Worm (Caenorhabditis elegans): ENCODE measurements around the gene C43F9.11.

C43F9.11 gene

ce11 chrIV:10608275-10608674, 11.7 kb downstream of the C43F9.11 start, which contains the start of gene R09H10.6:
Gene R09H10.6, plus strand, starts transcription at chrIV:10608575.
- TF ChIP-seq hmbx-1 (tag; optimal IDR thresholded peaks at IDR 0.05) (no peak), B0310.2 (tag; optimal IDR thresholded peaks at IDR 0.05) (no peak), tbx-37 (GFP tag; conservative IDR thresholded peaks at IDR 0.05) (no peak), ama-1 (optimal IDR thresholded peaks at IDR 0.05) (no peak), pes-1 (GFP tag; IDR thresholded peaks at IDR 0.05) (no peak), ets-7 (tag; optimal IDR thresholded peaks at IDR 0.05) (no peak), aly-1 (tag; optimal IDR thresholded peaks at IDR 0.05) (no peak), tbx-11 (GFP tag; IDR thresholded peaks at IDR 0.05) (no peak), ceh-13 (GFP tag; optimal IDR thresholded peaks at IDR 0.05) (no peak), F13C5.2 (tag; optimal IDR thresholded peaks at IDR 0.05) (no peak), tra-4 (tag; optimal IDR thresholded peaks at IDR 0.05) (no peak), hnd-1 (tag; optimal IDR thresholded peaks at IDR 0.05) (no peak), hmg-4 (GFP tag; optimal IDR thresholded peaks at IDR 0.05) (no peak)

ce11 chrIV:10609920-10610319, 13.3 kb downstream of the C43F9.11 start:
- no peak for TF ChIP-seq tbx-37 (GFP tag; conservative IDR thresholded peaks at IDR 0.05)
- TF ChIP-seq tbx-11 (GFP tag; IDR thresholded peaks at IDR 0.05), result no peak
- TF ChIP-seq pes-1 (GFP tag; IDR thresholded peaks at IDR 0.05), result no peak

- TF ChIP-seq ama-1 (optimal IDR thresholded peaks at IDR 0.05) (no peak), hmg-4 (GFP tag; optimal IDR thresholded peaks at IDR 0.05) (no peak), ceh-13 (GFP tag; optimal IDR thresholded peaks at IDR 0.05) (no peak), tbx-11 (GFP tag; IDR thresholded peaks at IDR 0.05) (no peak), sea-1 (GFP tag; conservative IDR thresholded peaks at IDR 0.05) (no peak), B0310.2 (tag; optimal IDR thresholded peaks at IDR 0.05) (no peak), F13C5.2 (tag; optimal IDR thresholded peaks at IDR 0.05) (no peak), tra-4 (tag; optimal IDR thresholded peaks at IDR 0.05) (no peak), tbx-37 (GFP tag; conservative IDR thresholded peaks at IDR 0.05) (no peak), flt-1 (GFP tag; IDR thresholded peaks at IDR 0.05) (no peak), hmbx-1 (tag; optimal IDR thresholded peaks at IDR 0.05) (no peak), ceh-36 (tag; optimal IDR thresholded peaks at IDR 0.05) (no peak), ets-7 (tag; optimal IDR thresholded peaks at IDR 0.05) (no peak), aly-1 (tag; optimal IDR thresholded peaks at IDR 0.05) (no peak), scrt-1 (GFP tag; IDR thresholded peaks at IDR 0.05) (no peak), hnd-1 (tag; optimal IDR thresholded peaks at IDR 0.05) (no peak), pes-1 (GFP tag; IDR thresholded peaks at IDR 0.05) (no peak)
Observed at ce11 chrIV:10612281-10612680, 15.7 kb downstream of the C43F9.11 start.

ce11 chrIV:10614918-10615477, 18.4 kb downstream of the C43F9.11 start, which contains the start of gene ptr-14:
Gene ptr-14, plus strand, starts transcription at chrIV:10615427.
- TF ChIP-seq tbx-37 (GFP tag; conservative IDR thresholded peaks at IDR 0.05) (no peak), scrt-1 (GFP tag; IDR thresholded peaks at IDR 0.05) (no peak), hmbx-1 (tag; optimal IDR thresholded peaks at IDR 0.05) (no peak)

ce11 chrIV:10616366-10616765, 19.8 kb downstream of the C43F9.11 start:
- TF ChIP-seq B0310.2 (tag; optimal IDR thresholded peaks at IDR 0.05) (no peak), aly-1 (tag; optimal IDR thresholded peaks at IDR 0.05) (no peak), hmg-4 (GFP tag; optimal IDR thresholded peaks at IDR 0.05) (no peak), F13C5.2 (tag; optimal IDR thresholded peaks at IDR 0.05) (no peak), pes-1 (GFP tag; IDR thresholded peaks at IDR 0.05) (no peak), hnd-1 (tag; optimal IDR thresholded peaks at IDR 0.05) (no peak), ceh-13 (GFP tag; optimal IDR thresholded peaks at IDR 0.05) (no peak), ets-7 (tag; optimal IDR thresholded peaks at IDR 0.05) (no peak), tbx-11 (GFP tag; IDR thresholded peaks at IDR 0.05) (no peak), tbx-37 (GFP tag; conservative IDR thresholded peaks at IDR 0.05) (no peak), scrt-1 (GFP tag; IDR thresholded peaks at IDR 0.05) (no peak), hmbx-1 (tag; optimal IDR thresholded peaks at IDR 0.05) (no peak), tra-4 (tag; optimal IDR thresholded peaks at IDR 0.05) (no peak)

- TF ChIP-seq ets-7 (tag; optimal IDR thresholded peaks at IDR 0.05), result no peak
- no peak for TF ChIP-seq flt-1 (GFP tag; IDR thresholded peaks at IDR 0.05)
Observed at ce11 chrIV:10617099-10617498, 20.5 kb downstream of the C43F9.11 start.

- TF ChIP-seq hmbx-1 (tag; optimal IDR thresholded peaks at IDR 0.05) (no peak), hnd-1 (tag; optimal IDR thresholded peaks at IDR 0.05) (no peak), tra-4 (tag; optimal IDR thresholded peaks at IDR 0.05) (no peak), tbx-37 (GFP tag; conservative IDR thresholded peaks at IDR 0.05) (no peak), aly-1 (tag; optimal IDR thresholded peaks at IDR 0.05) (no peak), tbx-11 (GFP tag; IDR thresholded peaks at IDR 0.05) (no peak), ceh-13 (GFP tag; optimal IDR thresholded peaks at IDR 0.05) (no peak), hmg-4 (GFP tag; optimal IDR thresholded peaks at IDR 0.05) (no peak), scrt-1 (GFP tag; IDR thresholded peaks at IDR 0.05) (no peak), ceh-36 (tag; optimal IDR thresholded peaks at IDR 0.05) (no peak), ama-1 (optimal IDR thresholded peaks at IDR 0.05) (no peak), ets-7 (tag; optimal IDR thresholded peaks at IDR 0.05) (no peak), pes-1 (GFP tag; IDR thresholded peaks at IDR 0.05) (no peak), flt-1 (GFP tag; IDR thresholded peaks at IDR 0.05) (no peak), F13C5.2 (tag; optimal IDR thresholded peaks at IDR 0.05) (no peak)
Observed at ce11 chrIV:10620811-10621210, 24.2 kb downstream of the C43F9.11 start, which contains the start of gene R09H10.7. Gene R09H10.7, plus strand, starts transcription at chrIV:10621111.

ce11 chrIV:10628724-10629123, 32.1 kb downstream of the C43F9.11 start, which contains the start of gene R09H10.5:
Gene R09H10.5, minus strand, starts transcription at chrIV:10628829.
- no peak for TF ChIP-seq tbx-11 (GFP tag; IDR thresholded peaks at IDR 0.05)
- no peak for TF ChIP-seq pes-1 (GFP tag; IDR thresholded peaks at IDR 0.05)
- no peak for TF ChIP-seq tbx-37 (GFP tag; conservative IDR thresholded peaks at IDR 0.05)
- TF ChIP-seq hmg-4 (GFP tag; optimal IDR thresholded peaks at IDR 0.05), result no peak
- TF ChIP-seq sea-1 (GFP tag; conservative IDR thresholded peaks at IDR 0.05), result no peak
- no peak for TF ChIP-seq F13C5.2 (tag; optimal IDR thresholded peaks at IDR 0.05)
- TF ChIP-seq aly-1 (tag; optimal IDR thresholded peaks at IDR 0.05), result no peak
